Fruit fly (Drosophila melanogaster) whole organism, embryonic: ENCODE measurements around the gene Bcat.

Experiments used
- Atf3 ChIP-seq: fragments of 200-800 bp; sonication (Bioruptor generic); optimal IDR thresholded peaks from 3 replicates; lab custom pipeline; 2016; ENCODE audit warnings: missing biosample characterization, missing genetic modification characterization
- CG1024 ChIP-seq: fragments of 200-800 bp; sonication (Bioruptor generic); IDR thresholded peaks from 2 replicates; pipeline ENCODE4 v1.3.6; 2022; ENCODE audit warnings: missing biosample characterization, missing genetic modification characterization
- CG11456 ChIP-seq: fragments of 200-800 bp; sonication (Bioruptor generic); IDR thresholded peaks from 3 replicates; pipeline ENCODE4 v1.3.6; 2022; ENCODE audit warnings: missing biosample characterization, missing genetic modification characterization
- CG12942 ChIP-seq: fragments of 200-800 bp; sonication (Bioruptor generic); optimal IDR thresholded peaks from 3 replicates; lab custom pipeline; 2016; ENCODE audit warnings: missing biosample characterization, missing genetic modification characterization
- CG13123 ChIP-seq: fragments of 200-800 bp; sonication (Bioruptor generic); optimal IDR thresholded peaks from 2 replicates; lab custom pipeline; 2016; ENCODE audit warnings: missing biosample characterization, missing genetic modification characterization
- CG14710 ChIP-seq: fragments of 200-800 bp; sonication (Bioruptor generic); optimal IDR thresholded peaks from 3 replicates; lab custom pipeline; 2019; ENCODE audit warnings: missing biosample characterization, mild to moderate bottlenecking, missing genetic modification characterization, moderate library complexity
- CG16779 ChIP-seq: fragments of 200-800 bp; sonication (Bioruptor generic); IDR thresholded peaks from 2 replicates; pipeline ENCODE4 v1.3.6; 2022; ENCODE audit warnings: missing biosample characterization, missing genetic modification characterization
- CG17328 ChIP-seq: fragments of 200-800 bp; sonication (Bioruptor generic); IDR thresholded peaks from 2 replicates; pipeline ENCODE4 v1.3.6; 2022; ENCODE audit warnings: missing biosample characterization, missing genetic modification characterization
- CG17612 ChIP-seq: fragments of 200-800 bp; sonication (Bioruptor generic); IDR thresholded peaks from 2 replicates; pipeline ENCODE4 v1.3.6; 2022; ENCODE audit warnings: missing biosample characterization, missing genetic modification characterization
- CG17829 ChIP-seq: fragments of 200-800 bp; optimal IDR thresholded peaks from 2 replicates; lab custom pipeline; 2019; ENCODE audit warnings: missing biosample characterization, mild to moderate bottlenecking, missing genetic modification characterization, moderate library complexity
- CG18011 ChIP-seq: fragments of 200-800 bp; sonication (Bioruptor generic); optimal IDR thresholded peaks from 2 replicates; lab custom pipeline; 2017; ENCODE audit warnings: missing biosample characterization, missing genetic modification characterization, mild to moderate bottlenecking, moderate library complexity, missing genotype
- CG2678 ChIP-seq: fragments of 200-800 bp; sonication (Bioruptor generic); optimal IDR thresholded peaks from 3 replicates; lab custom pipeline; 2019; ENCODE audit warnings: missing biosample characterization, mild to moderate bottlenecking, missing genetic modification characterization, moderate library complexity
- CG31224 ChIP-seq: fragments of 200-800 bp; sonication (Bioruptor generic); IDR thresholded peaks from 2 replicates; pipeline ENCODE4 v1.3.6; 2022; ENCODE audit warnings: missing biosample characterization, missing genetic modification characterization
- CG33213 ChIP-seq: fragments of 200-800 bp; sonication (Bioruptor generic); optimal IDR thresholded peaks from 3 replicates; lab custom pipeline; 2016; ENCODE audit warnings: missing biosample characterization, missing genetic modification characterization
- CG3838 ChIP-seq: fragments of 200-800 bp; sonication (Bioruptor generic); optimal IDR thresholded peaks from 3 replicates; lab custom pipeline; 2016; ENCODE audit warnings: missing biosample characterization, missing genetic modification characterization
- CG6175 ChIP-seq: fragments of 200-800 bp; sonication (Bioruptor generic); IDR thresholded peaks from 3 replicates; pipeline ENCODE4 v1.3.6; 2022; ENCODE audit warnings: missing biosample characterization, missing genetic modification characterization
- CG6689 ChIP-seq: fragments of 200-800 bp; sonication (Bioruptor generic); IDR thresholded peaks from 2 replicates; pipeline ENCODE4 v1.3.6; 2022; ENCODE audit warnings: missing biosample characterization, missing genetic modification characterization
- CG6813 ChIP-seq: fragments of 200-800 bp; sonication (Bioruptor generic); optimal IDR thresholded peaks from 2 replicates; lab custom pipeline; 2017; ENCODE audit warnings: missing biosample characterization, missing genetic modification characterization, mild to moderate bottlenecking, moderate library complexity, missing genetic modification reagents
- CkIIα-i1 ChIP-seq: fragments of 200-800 bp; sonication (Bioruptor generic); IDR thresholded peaks from 2 replicates; pipeline ENCODE4 v1.3.6; 2022; ENCODE audit warnings: missing biosample characterization, missing genetic modification characterization
- D ChIP-seq, 2 experiments: fragments of 200-800 bp in 1 of 2; fragments of >200 bp in 1 of 2; sonication (Bioruptor generic) in 1 of 2; optimal IDR thresholded peaks; 2 replicates in 1 of 2; 3 replicates in 1 of 2; lab custom pipeline; 2017; ENCODE audit warnings: mild to moderate bottlenecking in 1 of 2, missing biosample characterization in 1 of 2, missing genetic modification characterization in 1 of 2, missing genetic modification reagents in 1 of 2
- Dbx ChIP-seq: fragments of 200-800 bp; sonication (Bioruptor generic); IDR thresholded peaks from 3 replicates; pipeline ENCODE4 v1.3.6; 2022; ENCODE audit warnings: missing biosample characterization, missing genetic modification characterization
- E2f1 ChIP-seq: fragments of 200-800 bp; sonication (Bioruptor generic); IDR thresholded peaks from 2 replicates; pipeline ENCODE4 v1.3.6; 2022; ENCODE audit warnings: missing biosample characterization, missing genetic modification characterization
- GATAe ChIP-seq: fragments of 200-800 bp; sonication (Bioruptor generic); conservative IDR thresholded peaks from 2 replicates; pipeline ENCODE4 v1.3.6; 2022; ENCODE audit warnings: missing biosample characterization, missing genetic modification characterization
- Hr3 ChIP-seq: fragments of 200-800 bp; sonication (Bioruptor generic); optimal IDR thresholded peaks from 3 replicates; lab custom pipeline; 2016; ENCODE audit warnings: missing biosample characterization, missing genetic modification characterization
- Hr51 ChIP-seq, 2 experiments: fragments of 200-800 bp; sonication (Bioruptor generic); optimal IDR thresholded peaks; 2 replicates in 1 of 2; 3 replicates in 1 of 2; lab custom pipeline; 2016 to 2018; ENCODE audit warnings: missing biosample characterization in 2 of 2, missing genetic modification characterization in 2 of 2, mild to moderate bottlenecking in 1 of 2, moderate library complexity in 1 of 2
- MBD-R2 ChIP-seq: fragments of 200-800 bp; sonication (Bioruptor generic); IDR thresholded peaks from 2 replicates; pipeline ENCODE4 v1.3.6; 2022; ENCODE audit warnings: missing biosample characterization, missing genetic modification characterization
- Max ChIP-seq: fragments of 200-800 bp; sonication (Bioruptor generic); optimal IDR thresholded peaks from 2 replicates; lab custom pipeline; 2016; ENCODE audit warnings: missing biosample characterization, mild to moderate bottlenecking, missing genetic modification characterization
- Mrtf ChIP-seq: fragments of 200-800 bp; sonication (Bioruptor generic); IDR thresholded peaks from 3 replicates; pipeline ENCODE4 v1.3.6; 2022; ENCODE audit warnings: missing biosample characterization, missing genetic modification characterization
- Rfx ChIP-seq: fragments of 200-800 bp; sonication (Bioruptor generic); IDR thresholded peaks from 2 replicates; pipeline ENCODE4 v1.3.6; 2022; ENCODE audit warnings: missing biosample characterization, missing genetic modification characterization
- Side ChIP-seq: fragments of 200-800 bp; sonication (Bioruptor generic); optimal IDR thresholded peaks from 2 replicates; lab custom pipeline; 2016; ENCODE audit warnings: missing biosample characterization, missing genetic modification characterization
- Sry-β ChIP-seq: fragments of 200-800 bp; sonication (Bioruptor generic); optimal IDR thresholded peaks from 2 replicates; lab custom pipeline; 2018; ENCODE audit warnings: missing biosample characterization, mild to moderate bottlenecking, missing genetic modification characterization, moderate library complexity
- az2 ChIP-seq: fragments of 200-800 bp; sonication (Bioruptor generic); optimal IDR thresholded peaks from 3 replicates; lab custom pipeline; 2016; ENCODE audit warnings: missing biosample characterization, missing genetic modification characterization
- chinmo ChIP-seq: fragments of 200-800 bp; sonication (Bioruptor generic); IDR thresholded peaks from 4 replicates; pipeline ENCODE4 v1.3.6; 2022; ENCODE audit warnings: missing biosample characterization, missing genetic modification characterization; ENCODE audit not compliant: partially characterized antibody
- da ChIP-seq: fragments of 200-800 bp; sonication (Bioruptor generic); optimal IDR thresholded peaks from 2 replicates; lab custom pipeline; 2016; ENCODE audit warnings: missing biosample characterization, missing genetic modification characterization
- dmrt11E ChIP-seq: fragments of 200-800 bp; sonication (Bioruptor generic); optimal IDR thresholded peaks from 3 replicates; lab custom pipeline; 2018; ENCODE audit warnings: missing biosample characterization, mild to moderate bottlenecking, missing genetic modification characterization, moderate library complexity
- dysf ChIP-seq: fragments of 200-800 bp; sonication (Bioruptor generic); IDR thresholded peaks from 3 replicates; pipeline ENCODE4 v1.3.6; 2022; ENCODE audit warnings: missing biosample characterization, missing genetic modification characterization
- eve ChIP-seq, 2 experiments: fragments of >200 bp; optimal IDR thresholded peaks; 2 replicates each; lab custom pipeline; 2017; ENCODE audit warnings: missing biosample characterization in 2 of 2, missing genetic modification characterization in 2 of 2
- fd102C ChIP-seq: fragments of 200-800 bp; sonication (Bioruptor generic); optimal IDR thresholded peaks from 2 replicates; lab custom pipeline; 2018; ENCODE audit warnings: missing biosample characterization, mild to moderate bottlenecking, missing genetic modification characterization, moderate library complexity
- gem ChIP-seq: fragments of 200-800 bp; sonication (Bioruptor generic); optimal IDR thresholded peaks from 2 replicates; lab custom pipeline; 2019; ENCODE audit warnings: missing biosample characterization, mild to moderate bottlenecking, missing genetic modification characterization, moderate library complexity
- lbe ChIP-seq: fragments of 200-800 bp; sonication (Bioruptor generic); optimal IDR thresholded peaks from 2 replicates; lab custom pipeline; 2016; ENCODE audit warnings: missing biosample characterization, mild to moderate bottlenecking, missing genetic modification characterization
- nerfin-2 ChIP-seq: fragments of 200-800 bp; sonication (Bioruptor generic); IDR thresholded peaks from 2 replicates; pipeline ENCODE4 v1.3.6; 2022; ENCODE audit warnings: missing biosample characterization, missing genetic modification characterization; ENCODE audit not compliant: partially characterized antibody
- prd ChIP-seq, 3 experiments: fragments of >200 bp in 2 of 3; fragments of 200-800 bp in 1 of 3; sonication (Bioruptor generic) in 1 of 3; optimal IDR thresholded peaks in 2 of 3; IDR thresholded peaks in 1 of 3; 2 replicates in 2 of 3; 3 replicates in 1 of 3; pipeline versions ENCODE4 v1.3.6 to Lab custom; 2017 to 2022; ENCODE audit warnings: missing biosample characterization in 1 of 3, missing genetic modification characterization in 1 of 3
- sens-2 ChIP-seq: fragments of 200-800 bp; sonication (Bioruptor generic); IDR thresholded peaks from 2 replicates; pipeline ENCODE4 v1.3.6; 2022; ENCODE audit warnings: missing biosample characterization, missing genetic modification characterization
- ssp ChIP-seq: fragments of 200-800 bp; sonication (Bioruptor generic); IDR thresholded peaks from 2 replicates; pipeline ENCODE4 v1.3.6; 2022; ENCODE audit warnings: missing biosample characterization, missing genetic modification characterization
- sug ChIP-seq: fragments of 200-800 bp; optimal IDR thresholded peaks from 2 replicates; lab custom pipeline; 2019; ENCODE audit warnings: missing biosample characterization, mild to moderate bottlenecking, missing genetic modification characterization, moderate library complexity
- tgo ChIP-seq: fragments of 200-800 bp; sonication (Bioruptor generic); IDR thresholded peaks from 3 replicates; pipeline ENCODE4 v1.3.6; 2022; ENCODE audit warnings: missing biosample characterization, missing genetic modification characterization
- ttk ChIP-seq: fragments of 200-800 bp; sonication (Bioruptor generic); IDR thresholded peaks from 2 replicates; pipeline ENCODE4 v2.1.2; 2022; ENCODE audit warnings: missing biosample characterization, missing genetic modification characterization
- unpg ChIP-seq: fragments of 200-800 bp; sonication (Bioruptor generic); optimal IDR thresholded peaks from 3 replicates; lab custom pipeline; 2018; ENCODE audit warnings: missing biosample characterization, mild to moderate bottlenecking, missing genetic modification characterization, moderate library complexity

Gene Bcat

dm6 chrX:13396378-13397099 lies at the start of gene Bcat (continued):
- TF ChIP-seq Hr3 (GFP tag; lab: Kevin White, UChicago): peak; percentile 72
- 0 out of 2 replicates have a peak, but pooled peaks have one; percentile 14 for TF ChIP-seq MBD-R2
- TF ChIP-seq CG31224: peak; percentile 52; the same call in 1 of the 2 replicates
- peak; percentile 60 for TF ChIP-seq CG17829 (tag; lab: Kevin White, UChicago)
- no peak for TF ChIP-seq Side (GFP tag; lab: Kevin White, UChicago)
- TF ChIP-seq dysf (GFP tag; lab: Robert Waterston, UW): peak; percentile 83
- TF ChIP-seq dmrt11E (tag; lab: Kevin White, UChicago): no peak
- peak; percentile 32 for TF ChIP-seq CG18011
- TF ChIP-seq CkIIα-i1 (GFP tag; lab: Robert Waterston, UW): no peak
- TF ChIP-seq unpg (GFP tag; lab: Kevin White, UChicago): peak; percentile 50
- no peak for TF ChIP-seq CG13123 (GFP tag; lab: Kevin White, UChicago)
- TF ChIP-seq CG16779: no peak
- no peak for TF ChIP-seq CG3838 (GFP tag; lab: Kevin White, UChicago)
- TF ChIP-seq GATAe (GFP tag; lab: Robert Waterston, UW): peak; percentile 45; the same call in 1 of the 2 replicates
- 0 out of 3 replicates have a peak, but pooled peaks have one; percentile 5 for TF ChIP-seq CG6175
- no peak for TF ChIP-seq da (GFP tag; lab: Kevin White, UChicago)
- peak; percentile 42 for TF ChIP-seq Max
- 0 out of 2 replicates have a peak, but pooled peaks have one; percentile 32 for TF ChIP-seq ttk (GFP tag; lab: Robert Waterston, UW)
- TF ChIP-seq fd102C: no peak
- peak; percentile 47 for TF ChIP-seq ssp (GFP tag; lab: Robert Waterston, UW)
- TF ChIP-seq eve (GFP tag; optimal IDR thresholded peaks at IDR 0.05; lab: Kevin White, UChicago): no peak
- TF ChIP-seq tgo (GFP tag; lab: Robert Waterston, UW): peak; percentile 65; the same call in 2 of the 3 replicates
- TF ChIP-seq CG12942 (GFP tag; lab: Kevin White, UChicago): peak; percentile 54
- TF ChIP-seq CG6813 (GFP tag; lab: Kevin White, UChicago): peak; percentile 64
- TF ChIP-seq Hr51 (GFP tag; optimal IDR thresholded peaks at IDR 0.05; lab: Kevin White, UChicago): peak in 1 of 2 experiments; percentile 88
- TF ChIP-seq nerfin-2 (GFP tag; lab: Robert Waterston, UW): no peak
- TF ChIP-seq CG6689 (GFP tag; lab: Robert Waterston, UW): peak; percentile 74
- peak; percentile 63; the same call in 1 of the 3 replicates for TF ChIP-seq CG11456 (GFP tag; lab: Robert Waterston, UW)
- TF ChIP-seq CG17328 (GFP tag; lab: Robert Waterston, UW): peak; percentile 26; the same call in 1 of the 2 replicates
- no peak for TF ChIP-seq Sry-β (GFP tag; lab: Kevin White, UChicago)
- TF ChIP-seq sens-2 (GFP tag; lab: Robert Waterston, UW): no peak
- TF ChIP-seq chinmo (GFP tag; lab: Robert Waterston, UW): peak; percentile 68; the same call in 1 of the 4 replicates
- TF ChIP-seq CG17612 (GFP tag; lab: Robert Waterston, UW): no peak
- no peak for TF ChIP-seq CG33213
- TF ChIP-seq prd (optimal IDR thresholded peaks at IDR 0.05; lab: Kevin White, UChicago): no peak
- peak; percentile 59; the same call in 1 of the 3 replicates for TF ChIP-seq prd (GFP tag; IDR thresholded peaks at IDR 0.05; lab: Robert Waterston, UW)
- peak; percentile 68; the same call in 1 of the 2 replicates for TF ChIP-seq Rfx (GFP tag; lab: Robert Waterston, UW)
- peak; percentile 90 for TF ChIP-seq CG2678 (tag; lab: Kevin White, UChicago)
- peak; percentile 20 for TF ChIP-seq CG14710 (tag; lab: Kevin White, UChicago)
- no peak for TF ChIP-seq Mrtf
- TF ChIP-seq sug (tag; lab: Kevin White, UChicago): peak; percentile 18
- 0 out of 2 replicates have a peak, but pooled peaks have one; percentile 26 for TF ChIP-seq E2f1 (GFP tag; lab: Robert Waterston, UW)
- TF ChIP-seq Atf3: no peak
- TF ChIP-seq Dbx (GFP tag; lab: Robert Waterston, UW): peak; percentile 39; the same call in 1 of the 3 replicates
- TF ChIP-seq az2 (GFP tag; lab: Kevin White, UChicago): peak; percentile 49
- no peak for TF ChIP-seq CG1024 (GFP tag; lab: Robert Waterston, UW)
- no peak for TF ChIP-seq D (optimal IDR thresholded peaks at IDR 0.05; lab: Kevin White, UChicago)
- peak; percentile 40 for TF ChIP-seq D (GFP tag; optimal IDR thresholded peaks at IDR 0.05; lab: Kevin White, UChicago)
- TF ChIP-seq gem: peak; percentile 85
- TF ChIP-seq lbe (GFP tag; lab: Kevin White, UChicago): peak; percentile 18
